Worm (Caenorhabditis elegans) whole organism, L4 larva: ENCODE data around the gene taf-3.

ENCODE experiments used
- D1046.2 ChIP-seq: fragments of 200-800 bp; sonication (Bioruptor generic); IDR thresholded peaks from 2 replicates; pipeline ENCODE4 v1.3.6; 2022; ENCODE audit warnings: missing genetic modification characterization, missing compliant biosample characterization
- F49E8.2 ChIP-seq: sonication (generic microtip); optimal IDR thresholded peaks from 2 replicates; lab custom pipeline; 2016; ENCODE audit warnings: missing compliant biosample characterization, mild to moderate bottlenecking, missing genetic modification characterization, borderline replicate concordance
- R02D3.7 ChIP-seq: fragments of 150-350 bp; sonication (generic microtip); optimal IDR thresholded peaks from 3 replicates; lab custom pipeline; 2014; ENCODE audit warnings: missing biosample characterization, missing genetic modification characterization
- T26A8.4 ChIP-seq: fragments of 200-800 bp; sonication (Bioruptor generic); IDR thresholded peaks from 2 replicates; pipeline ENCODE4 v1.3.6; 2022; ENCODE audit warnings: missing genetic modification characterization, missing compliant biosample characterization
- Y48G9A.11 ChIP-seq: fragments of 200-800 bp; sonication (Bioruptor generic); IDR thresholded peaks from 2 replicates; pipeline ENCODE4 v1.3.6; 2022; ENCODE audit warnings: missing genetic modification reagents, missing genetic modification characterization, missing compliant biosample characterization
- Y5F2A.4 ChIP-seq: fragments of 200-800 bp; sonication (Bioruptor generic); optimal IDR thresholded peaks from 2 replicates; lab custom pipeline; 2018; ENCODE audit warnings: mild to moderate bottlenecking, missing genetic modification characterization, missing compliant biosample characterization
- Y75B8A.6 ChIP-seq: fragments of 200-800 bp; sonication (Bioruptor generic); IDR thresholded peaks from 2 replicates; pipeline ENCODE4 v1.3.6; 2022; ENCODE audit warnings: missing genetic modification reagents, missing genetic modification characterization, missing compliant biosample characterization
- ZK546.5 ChIP-seq, 2 experiments: sonication (generic microtip); optimal IDR thresholded peaks; 2 replicates each; lab custom pipeline; 2017; ENCODE audit warnings: missing biosample characterization in 2 of 2, missing genetic modification characterization in 2 of 2
- aha-1 ChIP-seq: fragments of 150-350 bp; peaks from one replicate; lab custom pipeline; 2014; ENCODE audit warnings: missing biosample characterization, missing genetic modification characterization
- aly-2 ChIP-seq: sonication (generic microtip); optimal IDR thresholded peaks from 2 replicates; lab custom pipeline; 2018; ENCODE audit warnings: missing biosample characterization, missing genetic modification characterization
- arid-1 ChIP-seq: fragments of 200-800 bp; sonication (Bioruptor generic); conservative IDR thresholded peaks from 2 replicates; pipeline ENCODE4 v1.3.6; 2022; ENCODE audit warnings: missing genetic modification reagents, missing genetic modification characterization, missing compliant biosample characterization
- ceh-20 ChIP-seq: fragments of 200-800 bp; sonication (Bioruptor generic); IDR thresholded peaks from 2 replicates; pipeline ENCODE4 v1.3.6; 2022; ENCODE audit warnings: missing genetic modification reagents, missing genetic modification characterization, missing compliant biosample characterization
- ceh-28 ChIP-seq: fragments of 150-350 bp; optimal IDR thresholded peaks from 2 replicates; lab custom pipeline; 2014; ENCODE audit warnings: missing biosample characterization, missing genetic modification reagents, missing genetic modification characterization
- ceh-32 ChIP-seq: sonication (generic microtip); optimal IDR thresholded peaks from 2 replicates; lab custom pipeline; 2016; ENCODE audit warnings: mild to moderate bottlenecking, missing genetic modification characterization, missing compliant biosample characterization; ENCODE audit not compliant: poor library complexity
- ceh-62 ChIP-seq: sonication (generic microtip); optimal IDR thresholded peaks from 2 replicates; lab custom pipeline; 2017; ENCODE audit warnings: missing biosample characterization, missing genetic modification characterization
- ces-1 ChIP-seq: fragments of 150-350 bp; sonication (generic microtip); optimal IDR thresholded peaks from 4 replicates; lab custom pipeline; 2014; ENCODE audit warnings: missing biosample characterization, missing genetic modification reagents, missing genetic modification characterization
- ctbp-1 ChIP-seq: fragments of 200-800 bp; sonication (Bioruptor generic); IDR thresholded peaks from 2 replicates; pipeline ENCODE4 v1.3.6; 2022; ENCODE audit warnings: missing genetic modification reagents, missing genetic modification characterization, missing compliant biosample characterization
- daf-12 ChIP-seq: fragments of 150-350 bp; optimal IDR thresholded peaks from 2 replicates; lab custom pipeline; 2014; ENCODE audit warnings: missing biosample characterization, missing genetic modification reagents, missing genetic modification characterization
- daf-16 ChIP-seq, 3 experiments: sonication (generic microtip); optimal IDR thresholded peaks; 2 replicates each; lab custom pipeline; 2016 to 2017; ENCODE audit warnings: missing genetic modification characterization in 3 of 3, missing genetic modification reagents in 3 of 3, mild to moderate bottlenecking in 2 of 3, missing compliant biosample characterization in 2 of 3, missing biosample characterization in 1 of 3, moderate library complexity in 1 of 3
- dmd-6 ChIP-seq: fragments of 200-800 bp; sonication (Bioruptor generic); IDR thresholded peaks from 2 replicates; pipeline ENCODE4 v1.3.6; 2022; ENCODE audit warnings: missing genetic modification reagents, missing genetic modification characterization, missing compliant biosample characterization
- dmd-9 ChIP-seq: fragments of 200-800 bp; sonication (Bioruptor generic); IDR thresholded peaks from 2 replicates; pipeline ENCODE4 v1.3.6; 2022; ENCODE audit warnings: missing genetic modification reagents, missing genetic modification characterization, missing compliant biosample characterization
- dve-1 ChIP-seq: sonication (generic microtip); optimal IDR thresholded peaks from 2 replicates; lab custom pipeline; 2017; ENCODE audit warnings: antibody characterized with exemption, mild to moderate bottlenecking, missing genetic modification characterization, missing compliant biosample characterization; ENCODE audit not compliant: insufficient read depth
- fos-1 ChIP-seq: fragments of 150-350 bp; optimal IDR thresholded peaks from 2 replicates; lab custom pipeline; 2014; ENCODE audit warnings: missing biosample characterization, missing genetic modification characterization
- hif-1 ChIP-seq, 2 experiments: sonication (generic microtip); optimal IDR thresholded peaks; 2 replicates each; lab custom pipeline; 2016 to 2017; ENCODE audit warnings: missing compliant biosample characterization in 2 of 2, missing genetic modification characterization in 2 of 2, missing genetic modification reagents in 2 of 2, missing genotype in 2 of 2, mild to moderate bottlenecking in 1 of 2
- jun-1 ChIP-seq: fragments of 150-350 bp; optimal IDR thresholded peaks from 2 replicates; lab custom pipeline; 2014; ENCODE audit warnings: missing biosample characterization, missing genetic modification reagents, missing genetic modification characterization
- lin-1 ChIP-seq: fragments of 200-800 bp; sonication (Bioruptor generic); IDR thresholded peaks from 2 replicates; pipeline ENCODE4 v1.3.6; 2022; ENCODE audit warnings: missing genetic modification reagents, missing genetic modification characterization, missing compliant biosample characterization
- lin-15B ChIP-seq: fragments of 150-350 bp; sonication (generic microtip); optimal IDR thresholded peaks from 3 replicates; lab custom pipeline; 2014; ENCODE audit warnings: missing biosample characterization, missing genetic modification characterization
- lin-29 ChIP-seq: fragments of 200-800 bp; sonication (Bioruptor generic); IDR thresholded peaks from 2 replicates; pipeline ENCODE4 v1.3.6; 2022; ENCODE audit warnings: missing genetic modification reagents, missing genetic modification characterization, missing compliant biosample characterization
- lin-38 ChIP-seq: fragments of 200-800 bp; sonication (Bioruptor generic); IDR thresholded peaks from 2 replicates; pipeline ENCODE4 v1.3.6; 2022; ENCODE audit warnings: missing genetic modification reagents, missing genetic modification characterization, missing compliant biosample characterization
- lin-39 ChIP-seq: fragments of 150-350 bp; optimal IDR thresholded peaks from 2 replicates; lab custom pipeline; 2014; ENCODE audit warnings: missing biosample characterization, missing genetic modification reagents, missing genetic modification characterization
- lir-3 ChIP-seq: sonication (generic microtip); optimal IDR thresholded peaks from 2 replicates; lab custom pipeline; 2016; ENCODE audit warnings: mild to moderate bottlenecking, missing genetic modification characterization, missing compliant biosample characterization
- mdl-1 ChIP-seq, 2 experiments: fragments of 150-350 bp in 1 of 2; sonication (generic microtip) in 1 of 2; optimal IDR thresholded peaks; 2 replicates each; lab custom pipeline; 2014 to 2017; ENCODE audit warnings: missing biosample characterization in 2 of 2, missing genetic modification characterization in 2 of 2
- mep-1 ChIP-seq: fragments of 150-350 bp; sonication (generic microtip); optimal IDR thresholded peaks from 3 replicates; lab custom pipeline; 2014; ENCODE audit warnings: missing biosample characterization, missing genetic modification characterization
- mes-2 ChIP-seq: sonication (generic microtip); optimal IDR thresholded peaks from 2 replicates; lab custom pipeline; 2016; ENCODE audit warnings: missing genotype, mild to moderate bottlenecking, missing genetic modification characterization, missing compliant biosample characterization; ENCODE audit not compliant: poor library complexity, severe bottlenecking
- mxl-2 ChIP-seq: fragments of 200-800 bp; sonication (Bioruptor generic); conservative IDR thresholded peaks from 2 replicates; pipeline ENCODE4 v1.3.6; 2022; ENCODE audit warnings: missing genetic modification reagents, missing genetic modification characterization, missing compliant biosample characterization
- mxl-3 ChIP-seq: fragments of 200-800 bp; sonication (Bioruptor generic); optimal IDR thresholded peaks from 2 replicates; lab custom pipeline; 2018; ENCODE audit warnings: mild to moderate bottlenecking, missing genetic modification characterization, missing compliant biosample characterization
- nhr-25 ChIP-seq: sonication (generic microtip); optimal IDR thresholded peaks from 2 replicates; lab custom pipeline; 2017; ENCODE audit warnings: missing genetic modification characterization, mild to moderate bottlenecking, missing compliant biosample characterization, antibody characterized with exemption, moderate library complexity, borderline replicate concordance; ENCODE audit not compliant: insufficient read depth
- nhr-28 ChIP-seq: fragments of 150-350 bp; optimal IDR thresholded peaks from 2 replicates; lab custom pipeline; 2014; ENCODE audit warnings: missing biosample characterization, missing genetic modification characterization
- nhr-41 ChIP-seq: fragments of 200-800 bp; sonication (Bioruptor generic); IDR thresholded peaks from 2 replicates; pipeline ENCODE4 v1.3.6; 2022; ENCODE audit warnings: missing genetic modification reagents, missing genetic modification characterization, missing compliant biosample characterization
- nhr-48 ChIP-seq: sonication (generic microtip); optimal IDR thresholded peaks from 2 replicates; lab custom pipeline; 2016; ENCODE audit warnings: mild to moderate bottlenecking, missing genetic modification characterization, missing compliant biosample characterization
- rbr-2 ChIP-seq: sonication (generic microtip); optimal IDR thresholded peaks from 2 replicates; lab custom pipeline; 2016; ENCODE audit warnings: missing genotype, missing genetic modification characterization, missing compliant biosample characterization
- skn-1 ChIP-seq: fragments of 150-350 bp; optimal IDR thresholded peaks from 2 replicates; lab custom pipeline; 2014; ENCODE audit warnings: missing biosample characterization, missing genetic modification characterization
- snpc-4 ChIP-seq: fragments of 150-350 bp; optimal IDR thresholded peaks from 2 replicates; lab custom pipeline; 2014; ENCODE audit warnings: missing biosample characterization, missing genetic modification characterization
- spr-1 ChIP-seq: sonication (generic microtip); optimal IDR thresholded peaks from 2 replicates; lab custom pipeline; 2016; ENCODE audit warnings: mild to moderate bottlenecking, missing genetic modification characterization, missing compliant biosample characterization
- tag-97 ChIP-seq: fragments of 200-800 bp; sonication (Bioruptor generic); IDR thresholded peaks from 2 replicates; pipeline ENCODE4 v1.3.6; 2022; ENCODE audit warnings: missing genetic modification characterization, missing compliant biosample characterization
- tra-1 ChIP-seq: fragments of 200-800 bp; sonication (Bioruptor generic); IDR thresholded peaks from 2 replicates; pipeline ENCODE4 v1.3.6; 2022; ENCODE audit warnings: missing genetic modification reagents, missing genetic modification characterization, missing compliant biosample characterization
- zag-1 ChIP-seq: fragments of 150-350 bp; optimal IDR thresholded peaks from 2 replicates; lab custom pipeline; 2014; ENCODE audit warnings: missing biosample characterization, missing genetic modification characterization
- zfp-3 ChIP-seq: fragments of 200-800 bp; sonication (Bioruptor generic); conservative IDR thresholded peaks from 2 replicates; pipeline ENCODE4 v1.3.6; 2022; ENCODE audit warnings: missing genetic modification reagents, missing genetic modification characterization, missing compliant biosample characterization
- ztf-7 ChIP-seq: fragments of 150-350 bp; optimal IDR thresholded peaks from 2 replicates; lab custom pipeline; 2014; ENCODE audit warnings: missing biosample characterization, missing genetic modification characterization

taf-3 gene

ce11 chrX:16289635-16290034 is 42.6 kb upstream of the taf-3 start:
- TF ChIP-seq snpc-4 (tag; lab: Kevin White, UChicago) (peak; percentile 33), lir-3 (tag; lab: Kevin White, UChicago) (no peak), ces-1 (no peak), D1046.2 (GFP tag; lab: Robert Waterston, UW) (no peak), mxl-2 (GFP tag; lab: Robert Waterston, UW) (no peak), lin-15B (tag; lab: Kevin White, UChicago) (no peak), hif-1 (tag; optimal IDR thresholded peaks at IDR 0.05; lab: Kevin White, UChicago) (no peak), F49E8.2 (no peak), aha-1 (tag; lab: Kevin White, UChicago) (peak; percentile 12), jun-1 (no peak), tag-97 (GFP tag; lab: Robert Waterston, UW) (no peak), ceh-32 (tag; lab: Kevin White, UChicago) (no peak), ceh-28 (tag; lab: Kevin White, UChicago) (no peak), skn-1 (tag; lab: Kevin White, UChicago) (no peak), spr-1 (tag; lab: Kevin White, UChicago) (no peak), mes-2 (tag; lab: Kevin White, UChicago) (no peak), Y48G9A.11 (0 out of 2 replicates have a peak, but pooled peaks have one; percentile 19), zag-1 (tag; lab: Kevin White, UChicago) (no peak)
- TF ChIP-seq, all 104 proteins: peak for 3

DNA sequence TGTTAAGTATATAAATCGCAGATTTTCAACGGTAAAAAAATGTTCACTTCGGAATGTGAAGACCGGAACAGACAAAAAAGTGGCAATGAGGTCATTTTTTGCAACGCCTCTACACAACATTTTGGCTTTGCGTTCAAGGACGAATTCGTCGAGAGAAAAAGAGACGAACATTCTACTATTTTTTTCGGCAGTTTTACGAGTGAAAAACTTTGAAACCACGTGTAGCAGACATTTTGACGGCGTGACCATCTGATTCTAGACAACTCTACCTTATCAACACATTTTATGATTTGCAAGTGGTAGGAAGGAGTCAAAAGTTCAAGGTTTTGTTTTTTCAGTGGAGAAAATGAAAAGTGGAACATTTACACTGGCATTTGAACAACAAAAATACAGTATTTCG is 41.7 kb upstream of the taf-3 start:
- TF ChIP-seq ZK546.5 (tag; optimal IDR thresholded peaks at IDR 0.05; lab: Kevin White, UChicago) (no peak), nhr-48 (peak; percentile 15), nhr-41 (no peak), D1046.2 (GFP tag; lab: Robert Waterston, UW) (no peak), lin-38 (no peak), ceh-62 (tag; lab: Kevin White, UChicago) (no peak), aly-2 (tag; lab: Kevin White, UChicago) (no peak), tra-1 (GFP tag; lab: Robert Waterston, UW) (0 out of 2 replicates have a peak, but pooled peaks have one; percentile 38), arid-1 (GFP tag; lab: Robert Waterston, UW) (no peak), ztf-7 (tag; lab: Kevin White, UChicago) (no peak), ceh-20 (GFP tag; lab: Robert Waterston, UW) (no peak), ctbp-1 (no peak), F49E8.2 (no peak), mep-1 (tag; lab: Kevin White, UChicago) (no peak), dmd-9 (GFP tag; lab: Robert Waterston, UW) (no peak), daf-16 (GFP tag; optimal IDR thresholded peaks at IDR 0.05; lab: Kevin White, UChicago) (no peak), daf-16 (tag; optimal IDR thresholded peaks at IDR 0.05; lab: Kevin White, UChicago) (peak; percentile 23), lin-29 (GFP tag; lab: Robert Waterston, UW) (no peak), T26A8.4 (GFP tag; lab: Robert Waterston, UW) (no peak), Y5F2A.4 (GFP tag; lab: Kevin White, UChicago) (no peak), rbr-2 (tag; lab: Kevin White, UChicago) (no peak), nhr-25 (tag; lab: Kevin White, UChicago) (peak; percentile 64), mdl-1 (tag; optimal IDR thresholded peaks at IDR 0.05; lab: Kevin White, UChicago) (peak in 1 of 2 experiments; percentile 69), nhr-28 (peak; percentile 16), lin-39 (tag; lab: Kevin White, UChicago) (no peak), spr-1 (tag; lab: Kevin White, UChicago) (no peak), zfp-3 (GFP tag; lab: Robert Waterston, UW) (no peak), Y75B8A.6 (GFP tag; lab: Robert Waterston, UW) (no peak), lin-1 (GFP tag; lab: Robert Waterston, UW) (no peak), R02D3.7 (tag; lab: Kevin White, UChicago) (no peak), fos-1 (tag; lab: Kevin White, UChicago) (no peak), dmd-6 (GFP tag; lab: Robert Waterston, UW) (peak; percentile 80), dve-1 (tag; lab: Kevin White, UChicago) (peak; percentile 28), mes-2 (tag; lab: Kevin White, UChicago) (no peak), mxl-3 (GFP tag; lab: Kevin White, UChicago) (peak; percentile 93), daf-12 (tag; lab: Kevin White, UChicago) (no peak)
